Fruit fly (Drosophila melanogaster) whole organism, embryonic: ENCODE data around the gene CG34039.
A peak's percentile ranks its signal among the peaks of the same experiment; 100 is the strongest.

Source experiments
- Ada2b ChIP-seq: fragments of 200-800 bp; sonication (Bioruptor generic); IDR thresholded peaks from 2 replicates; pipeline ENCODE4 v1.3.6; 2022; ENCODE audit warnings: missing biosample characterization, missing genetic modification characterization
- Asciz ChIP-seq: fragments of 200-800 bp; sonication (Bioruptor generic); optimal IDR thresholded peaks from 2 replicates; lab custom pipeline; 2017; ENCODE audit warnings: missing biosample characterization, mild to moderate bottlenecking, missing genetic modification characterization, missing genetic modification reagents
- Bdp1 ChIP-seq: fragments of 200-800 bp; sonication (Bioruptor generic); optimal IDR thresholded peaks from 3 replicates; lab custom pipeline; 2016; ENCODE audit warnings: missing biosample characterization, missing genetic modification characterization
- CG10274 ChIP-seq: fragments of 200-800 bp; sonication (Bioruptor generic); optimal IDR thresholded peaks from 3 replicates; lab custom pipeline; 2017; ENCODE audit warnings: missing biosample characterization, mild to moderate bottlenecking, missing genetic modification characterization
- CG11456 ChIP-seq: fragments of 200-800 bp; sonication (Bioruptor generic); IDR thresholded peaks from 3 replicates; pipeline ENCODE4 v1.3.6; 2022; ENCODE audit warnings: missing biosample characterization, missing genetic modification characterization
- CG12236 ChIP-seq: fragments of 200-800 bp; sonication (Bioruptor generic); optimal IDR thresholded peaks from 2 replicates; lab custom pipeline; 2016; ENCODE audit warnings: missing biosample characterization, missing genetic modification characterization
- CG12659 ChIP-seq: fragments of 200-800 bp; sonication (Bioruptor generic); optimal IDR thresholded peaks from 3 replicates; lab custom pipeline; 2017; ENCODE audit warnings: mild to moderate bottlenecking, missing biosample characterization, missing genetic modification reagents, missing genetic modification characterization
- CG13287 ChIP-seq: fragments of 200-800 bp; sonication (Bioruptor generic); IDR thresholded peaks from 2 replicates; pipeline ENCODE4 v1.3.6; 2022; ENCODE audit warnings: missing biosample characterization, missing genetic modification characterization; ENCODE audit not compliant: partially characterized antibody
- CG13775 ChIP-seq: fragments of 200-800 bp; sonication (Bioruptor generic); optimal IDR thresholded peaks from 3 replicates; lab custom pipeline; 2017; ENCODE audit warnings: missing biosample characterization, mild to moderate bottlenecking, missing genetic modification characterization
- CG17359 ChIP-seq: fragments of 200-800 bp; sonication (Bioruptor generic); optimal IDR thresholded peaks from 3 replicates; lab custom pipeline; 2018; ENCODE audit warnings: missing biosample characterization, mild to moderate bottlenecking, missing genetic modification characterization, moderate library complexity
- CG17385 ChIP-seq: fragments of 200-800 bp; sonication (Bioruptor generic); optimal IDR thresholded peaks from 3 replicates; lab custom pipeline; 2018; ENCODE audit warnings: missing biosample characterization, mild to moderate bottlenecking, missing genetic modification characterization
- CG18262 ChIP-seq: fragments of 200-800 bp; optimal IDR thresholded peaks from 3 replicates; lab custom pipeline; 2019; ENCODE audit warnings: missing biosample characterization, mild to moderate bottlenecking, missing genetic modification characterization, moderate library complexity
- CG18619 ChIP-seq: fragments of 200-800 bp; sonication (Bioruptor generic); optimal IDR thresholded peaks from 3 replicates; lab custom pipeline; 2017; ENCODE audit warnings: missing biosample characterization, mild to moderate bottlenecking, missing genetic modification characterization
- CG2712 ChIP-seq: fragments of 200-800 bp; optimal IDR thresholded peaks from 3 replicates; lab custom pipeline; 2019; ENCODE audit warnings: missing biosample characterization, mild to moderate bottlenecking, missing genetic modification characterization, moderate library complexity
- CG3281 ChIP-seq: fragments of 200-800 bp; sonication (Bioruptor generic); optimal IDR thresholded peaks from 3 replicates; lab custom pipeline; 2017; ENCODE audit warnings: missing biosample characterization, mild to moderate bottlenecking, missing genetic modification characterization
- CG42726 ChIP-seq: fragments of 200-800 bp; sonication (Bioruptor generic); IDR thresholded peaks from 2 replicates; pipeline ENCODE4 v1.3.6; 2022; ENCODE audit warnings: missing biosample characterization, missing genetic modification characterization; ENCODE audit not compliant: partially characterized antibody
- CG4360 ChIP-seq: fragments of 200-800 bp; sonication (Bioruptor generic); IDR thresholded peaks from 2 replicates; pipeline ENCODE4 v1.3.6; 2022; ENCODE audit warnings: missing biosample characterization, missing genetic modification characterization
- CG5180 ChIP-seq: fragments of 200-800 bp; sonication (Bioruptor generic); optimal IDR thresholded peaks from 3 replicates; lab custom pipeline; 2017; ENCODE audit warnings: missing biosample characterization, missing genetic modification characterization, mild to moderate bottlenecking, moderate library complexity, missing genetic modification reagents
- CG7556 ChIP-seq: fragments of 200-800 bp; sonication (Bioruptor generic); optimal IDR thresholded peaks from 2 replicates; lab custom pipeline; 2017; ENCODE audit warnings: missing biosample characterization, mild to moderate bottlenecking, missing genetic modification characterization
- CG7786 ChIP-seq: fragments of 200-800 bp; sonication (Bioruptor generic); optimal IDR thresholded peaks from 2 replicates; lab custom pipeline; 2016; ENCODE audit warnings: missing biosample characterization, missing genetic modification characterization
- CG9817 ChIP-seq: fragments of 200-800 bp; sonication (Bioruptor generic); optimal IDR thresholded peaks from 2 replicates; lab custom pipeline; 2018; ENCODE audit warnings: missing biosample characterization, mild to moderate bottlenecking, missing genetic modification characterization, moderate library complexity
- Doc3 ChIP-seq: fragments of 200-800 bp; sonication (Bioruptor generic); IDR thresholded peaks from 3 replicates; pipeline ENCODE4 v1.3.6; 2022; ENCODE audit warnings: missing biosample characterization, missing genetic modification characterization; ENCODE audit not compliant: partially characterized antibody
- Dref ChIP-seq: fragments of 200-800 bp; sonication (Bioruptor generic); IDR thresholded peaks from 2 replicates; pipeline ENCODE4 v1.3.6; 2022; ENCODE audit warnings: missing biosample characterization, missing genetic modification characterization
- E2f1 ChIP-seq: fragments of 200-800 bp; sonication (Bioruptor generic); IDR thresholded peaks from 2 replicates; pipeline ENCODE4 v1.3.6; 2022; ENCODE audit warnings: missing biosample characterization, missing genetic modification characterization
- HmgZ ChIP-seq: fragments of 200-800 bp; sonication (Bioruptor generic); optimal IDR thresholded peaks from 2 replicates; lab custom pipeline; 2018; ENCODE audit warnings: missing biosample characterization, mild to moderate bottlenecking, missing genetic modification characterization
- Hr3 ChIP-seq: fragments of 200-800 bp; sonication (Bioruptor generic); optimal IDR thresholded peaks from 3 replicates; lab custom pipeline; 2016; ENCODE audit warnings: missing biosample characterization, missing genetic modification characterization
- Jarid2 ChIP-seq: fragments of 200-800 bp; sonication (Bioruptor generic); optimal IDR thresholded peaks from 3 replicates; lab custom pipeline; 2017; ENCODE audit warnings: mild to moderate bottlenecking, missing biosample characterization, missing genetic modification reagents, missing genetic modification characterization
- Lim3 ChIP-seq: fragments of 200-800 bp; sonication (Bioruptor generic); IDR thresholded peaks from 2 replicates; pipeline ENCODE4 v1.3.6; 2022; ENCODE audit warnings: missing biosample characterization, missing genetic modification characterization
- MTF-1 ChIP-seq: fragments of 200-800 bp; sonication (Bioruptor generic); optimal IDR thresholded peaks from 2 replicates; lab custom pipeline; 2018; ENCODE audit warnings: missing biosample characterization, mild to moderate bottlenecking, missing genetic modification characterization, borderline replicate concordance
- PHDP ChIP-seq: fragments of 200-800 bp; sonication (Bioruptor generic); optimal IDR thresholded peaks from 3 replicates; lab custom pipeline; 2018; ENCODE audit warnings: missing biosample characterization, mild to moderate bottlenecking, missing genetic modification characterization, moderate library complexity
- Rfx ChIP-seq: fragments of 200-800 bp; sonication (Bioruptor generic); IDR thresholded peaks from 2 replicates; pipeline ENCODE4 v1.3.6; 2022; ENCODE audit warnings: missing biosample characterization, missing genetic modification characterization
- chinmo ChIP-seq: fragments of 200-800 bp; sonication (Bioruptor generic); IDR thresholded peaks from 4 replicates; pipeline ENCODE4 v1.3.6; 2022; ENCODE audit warnings: missing biosample characterization, missing genetic modification characterization; ENCODE audit not compliant: partially characterized antibody
- crc ChIP-seq: fragments of 200-800 bp; sonication (Bioruptor generic); optimal IDR thresholded peaks from 2 replicates; lab custom pipeline; 2016; ENCODE audit warnings: missing biosample characterization, missing genetic modification characterization
- crp ChIP-seq, 2 experiments: fragments of 200-800 bp; sonication (Bioruptor generic); optimal IDR thresholded peaks; 2 replicates in 1 of 2; 3 replicates in 1 of 2; lab custom pipeline; 2017; ENCODE audit warnings: missing biosample characterization in 2 of 2, missing genetic modification characterization in 2 of 2, mild to moderate bottlenecking in 1 of 2, moderate library complexity in 1 of 2
- cwo ChIP-seq: fragments of 200-800 bp; sonication (Bioruptor generic); optimal IDR thresholded peaks from 3 replicates; lab custom pipeline; 2017; ENCODE audit warnings: missing biosample characterization, missing genetic modification characterization, mild to moderate bottlenecking, moderate library complexity, missing genetic modification reagents
- dimm ChIP-seq: fragments of 200-800 bp; sonication (Bioruptor generic); IDR thresholded peaks from 2 replicates; pipeline ENCODE4 v1.3.6; 2022; ENCODE audit warnings: missing biosample characterization, missing genetic modification characterization
- emc ChIP-seq: fragments of 200-800 bp; sonication (Bioruptor generic); optimal IDR thresholded peaks from 2 replicates; lab custom pipeline; 2016; ENCODE audit warnings: missing biosample characterization, missing genetic modification characterization
- fd64A ChIP-seq: fragments of 200-800 bp; sonication (Bioruptor generic); optimal IDR thresholded peaks from 3 replicates; lab custom pipeline; 2018; ENCODE audit warnings: missing biosample characterization, mild to moderate bottlenecking, missing genetic modification characterization
- gt ChIP-seq: fragments of 200-800 bp; sonication (Bioruptor generic); IDR thresholded peaks from 2 replicates; pipeline ENCODE4 v1.3.6; 2022; ENCODE audit warnings: missing biosample characterization, missing genetic modification characterization
- mirr ChIP-seq: fragments of 200-800 bp; sonication (Bioruptor generic); optimal IDR thresholded peaks from 3 replicates; lab custom pipeline; 2018; ENCODE audit warnings: missing biosample characterization, mild to moderate bottlenecking, missing genetic modification characterization
- nau ChIP-seq: fragments of 200-800 bp; sonication (Bioruptor generic); optimal IDR thresholded peaks from 3 replicates; lab custom pipeline; 2017; ENCODE audit warnings: missing biosample characterization, mild to moderate bottlenecking, missing genetic modification characterization, missing genetic modification reagents
- rib ChIP-seq: fragments of 200-800 bp; sonication (Bioruptor generic); IDR thresholded peaks from 2 replicates; pipeline ENCODE4 v1.3.6; 2022; ENCODE audit warnings: missing biosample characterization, missing genetic modification characterization
- sens ChIP-seq: fragments of 200-800 bp; sonication (Bioruptor generic); peaks from one replicate; lab custom pipeline; 2016; ENCODE audit warnings: missing biosample characterization, missing genetic modification characterization
- slp2 ChIP-seq: fragments of 200-800 bp; sonication (Bioruptor generic); optimal IDR thresholded peaks from 2 replicates; lab custom pipeline; 2016; ENCODE audit warnings: missing biosample characterization, missing genetic modification characterization
- sob ChIP-seq: fragments of 200-800 bp; sonication (Bioruptor generic); IDR thresholded peaks from 2 replicates; pipeline ENCODE4 v1.3.6; 2022; ENCODE audit warnings: missing biosample characterization, missing genetic modification characterization
- sug ChIP-seq: fragments of 200-800 bp; optimal IDR thresholded peaks from 2 replicates; lab custom pipeline; 2019; ENCODE audit warnings: missing biosample characterization, mild to moderate bottlenecking, missing genetic modification characterization, moderate library complexity
- unc-4 ChIP-seq: fragments of 200-800 bp; sonication (Bioruptor generic); IDR thresholded peaks from 2 replicates; pipeline ENCODE4 v1.3.6; 2022; ENCODE audit warnings: missing biosample characterization, missing genetic modification characterization; ENCODE audit not compliant: partially characterized antibody
- z ChIP-seq: fragments of 200-800 bp; sonication (Bioruptor generic); IDR thresholded peaks from 3 replicates; pipeline ENCODE4 v1.3.6; 2022; ENCODE audit warnings: missing biosample characterization, missing genetic modification characterization
- zfh1 ChIP-seq: fragments of 200-800 bp; sonication (Bioruptor generic); IDR thresholded peaks from 3 replicates; pipeline ENCODE4 v1.3.6; 2022; ENCODE audit warnings: missing biosample characterization, missing genetic modification characterization

Gene CG34039

dm6 chr3L:14543971-14544655 is 15.7 kb upstream of the CG34039 start (continued):
- TF ChIP-seq CG3281 (GFP tag; lab: Kevin White, UChicago), result peak; percentile 27
- 0 out of 2 replicates have a peak, but pooled peaks have one; percentile 9 for TF ChIP-seq Rfx
- no peak for TF ChIP-seq Bdp1
- TF ChIP-seq CG2712 (tag; lab: Kevin White, UChicago), result no peak
- peak; percentile 83; the same call in 3 of the 4 replicates for TF ChIP-seq chinmo (GFP tag; lab: Robert Waterston, UW)
- TF ChIP-seq PHDP (tag; lab: Kevin White, UChicago), result peak; percentile 10
- no peak for TF ChIP-seq dimm (GFP tag; lab: Robert Waterston, UW)
- TF ChIP-seq CG17359 (tag; lab: Kevin White, UChicago), result peak; percentile 46
- TF ChIP-seq crp (GFP tag; optimal IDR thresholded peaks at IDR 0.05; lab: Kevin White, UChicago), result no peak
- TF ChIP-seq sob (GFP tag; lab: Robert Waterston, UW), result peak; percentile 53
- peak; percentile 6 for TF ChIP-seq HmgZ (tag; lab: Kevin White, UChicago)
- no peak for TF ChIP-seq CG13775 (GFP tag; lab: Kevin White, UChicago)
- TF ChIP-seq CG10274 (GFP tag; lab: Kevin White, UChicago), result no peak
- TF ChIP-seq CG42726 (GFP tag; lab: Robert Waterston, UW), result no peak
- TF ChIP-seq Hr3 (GFP tag; lab: Kevin White, UChicago), result no peak
- peak; percentile 65 for TF ChIP-seq CG5180 (GFP tag; lab: Kevin White, UChicago)
- TF ChIP-seq CG18619 (GFP tag; lab: Kevin White, UChicago), result no peak
- TF ChIP-seq Ada2b (GFP tag; lab: Robert Waterston, UW), result no peak
- no peak for TF ChIP-seq unc-4
- no peak for TF ChIP-seq Doc3
- no peak for TF ChIP-seq CG12236 (GFP tag; lab: Kevin White, UChicago)
- TF ChIP-seq CG13287, result no peak
- no peak for TF ChIP-seq CG7556 (GFP tag; lab: Kevin White, UChicago)
- TF ChIP-seq nau (GFP tag; lab: Kevin White, UChicago), result peak; percentile 46
- TF ChIP-seq MTF-1 (GFP tag; lab: Kevin White, UChicago), result no peak
- TF ChIP-seq emc (GFP tag; lab: Kevin White, UChicago), result no peak
- no peak for TF ChIP-seq Dref (GFP tag; lab: Robert Waterston, UW)
- no peak for TF ChIP-seq CG9817 (tag; lab: Kevin White, UChicago)
- peak; percentile 4 for TF ChIP-seq CG12659
- TF ChIP-seq CG17385 (GFP tag; lab: Kevin White, UChicago), result no peak
- TF ChIP-seq sens (GFP tag; lab: Kevin White, UChicago), result peak; percentile 74
- peak; percentile 30 for TF ChIP-seq Asciz (GFP tag; lab: Kevin White, UChicago)
- TF ChIP-seq mirr (GFP tag; lab: Kevin White, UChicago), result peak; percentile 56
- 0 out of 3 replicates have a peak, but pooled peaks have one; percentile 43 for TF ChIP-seq z
- TF ChIP-seq CG4360, result 0 out of 2 replicates have a peak, but pooled peaks have one; percentile 27
- TF ChIP-seq Lim3 (GFP tag; lab: Robert Waterston, UW), result no peak
- TF ChIP-seq CG18262 (tag; lab: Kevin White, UChicago), result no peak
- TF ChIP-seq sug (tag; lab: Kevin White, UChicago), result peak; percentile 62
- no peak for TF ChIP-seq gt (GFP tag; lab: Robert Waterston, UW)
- no peak for TF ChIP-seq slp2
- TF ChIP-seq zfh1 (GFP tag; lab: Robert Waterston, UW), result 0 out of 3 replicates have a peak, but pooled peaks have one; percentile 36
- TF ChIP-seq fd64A, result peak; percentile 54
- TF ChIP-seq rib (GFP tag; lab: Robert Waterston, UW), result no peak
- TF ChIP-seq CG7786, result no peak
- peak; percentile 28 for TF ChIP-seq Jarid2 (GFP tag; lab: Kevin White, UChicago)
- TF ChIP-seq E2f1, result peak; percentile 37; the same call in 1 of the 2 replicates
- no peak for TF ChIP-seq crc (GFP tag; lab: Kevin White, UChicago)
- no peak for TF ChIP-seq CG11456 (GFP tag; lab: Robert Waterston, UW)
- TF ChIP-seq cwo (GFP tag; lab: Kevin White, UChicago), result peak; percentile 26
